Fruit fly (Drosophila melanogaster) whole organism, pupa: ENCODE data around the gene rictor.

Experiments used
- CG12605 ChIP-seq: fragments of 200-800 bp; sonication (Bioruptor generic); IDR thresholded peaks from 2 replicates; pipeline ENCODE4 v1.3.6; 2022; ENCODE audit warnings: missing biosample characterization, missing genetic modification characterization
- CG13204 ChIP-seq: fragments of 200-800 bp; sonication (Bioruptor generic); optimal IDR thresholded peaks from 2 replicates; lab custom pipeline; 2018; ENCODE audit warnings: missing biosample characterization, mild to moderate bottlenecking, missing genetic modification characterization, moderate library complexity
- Snoo ChIP-seq: fragments of 200-800 bp; sonication (Bioruptor generic); optimal IDR thresholded peaks from 3 replicates; lab custom pipeline; 2017; ENCODE audit warnings: missing biosample characterization, mild to moderate bottlenecking, missing genetic modification characterization, inconsistent platforms

dm6 chrX:19264396-19264795, 3.4 kb upstream of the rictor start:
- TF ChIP-seq CG12605 (no peak), CG13204 (GFP tag; lab: Kevin White, UChicago) (no peak), Snoo (tag; lab: Kevin White, UChicago) (no peak)
